Worm (Caenorhabditis elegans): ENCODE data around the gene cyn-13.
A peak's percentile ranks its signal among the peaks of the same experiment; 100 is the strongest.

The cyn-13 gene

ce11 chrIV:17121058-17121773 lies 4.8 kb upstream of the cyn-13 start:
- no peak for TF ChIP-seq cog-1 (tag; optimal IDR thresholded peaks at IDR 0.05)
- no peak for TF ChIP-seq tab-1 (GFP tag; IDR thresholded peaks at IDR 0.05)
- no peak for TF ChIP-seq T22C8.4 (GFP tag; IDR thresholded peaks at IDR 0.05)
- TF ChIP-seq ztf-23 (GFP tag; IDR thresholded peaks at IDR 0.05): no peak
- TF ChIP-seq med-1 (GFP tag; optimal IDR thresholded peaks at IDR 0.05; ENCODE audit: insufficient read depth): no peak

- peak; percentile 47; the same call in 1 of the 2 replicates for TF ChIP-seq T22C8.4 (GFP tag; IDR thresholded peaks at IDR 0.05)
- no peak for TF ChIP-seq med-1 (GFP tag; optimal IDR thresholded peaks at IDR 0.05; ENCODE audit: insufficient read depth)
These were observed 2.7 kb upstream of the cyn-13 start, which contains the start of gene itsn-1 for ce11 chrIV:17118987-17119732. TSS of gene itsn-1 (plus strand) at chrIV:17119682.

- TF ChIP-seq T22C8.4 (GFP tag; IDR thresholded peaks at IDR 0.05): no peak
- TF ChIP-seq flt-1 (GFP tag; IDR thresholded peaks at IDR 0.05): peak; percentile 25; the same call in 1 of the 2 replicates
These were observed 2.1 kb upstream of the cyn-13 start, which contains the start of gene uaf-2 for ce11 chrIV:17118585-17118984. TSS of gene uaf-2 (minus strand) at chrIV:17118767.

- 0 out of 2 replicates have a peak, but pooled peaks have one; percentile 51 for TF ChIP-seq tab-1 (GFP tag; IDR thresholded peaks at IDR 0.05)
- no peak for TF ChIP-seq cog-1 (tag; optimal IDR thresholded peaks at IDR 0.05)
These were observed 364 bp upstream of the cyn-13 start for ce11 chrIV:17116821-17117220.

ce11 chrIV:17111813-17112212 lies 4.6 kb downstream of the cyn-13 start, which contains the start of gene Y116A8C.33:
TSS of gene Y116A8C.33 (plus strand) at chrIV:17112113.
- TF ChIP-seq klf-2 (GFP tag; conservative IDR thresholded peaks at IDR 0.05): no peak
- no peak for TF ChIP-seq flt-1 (GFP tag; IDR thresholded peaks at IDR 0.05)
- TF ChIP-seq cog-1 (tag; optimal IDR thresholded peaks at IDR 0.05): no peak

ce11 chrIV:17110882-17111281 lies 5.6 kb downstream of the cyn-13 start, which contains the start of gene sfa-1:
TSS of gene sfa-1 (minus strand) at chrIV:17110982.
- no peak for TF ChIP-seq ztf-29 (GFP tag; IDR thresholded peaks at IDR 0.05)
- no peak for TF ChIP-seq med-1 (GFP tag; optimal IDR thresholded peaks at IDR 0.05; ENCODE audit: insufficient read depth)
- TF ChIP-seq cog-1 (tag; optimal IDR thresholded peaks at IDR 0.05): no peak
- no peak for TF ChIP-seq tab-1 (GFP tag; IDR thresholded peaks at IDR 0.05)
- TF ChIP-seq flt-1 (GFP tag; IDR thresholded peaks at IDR 0.05): no peak
- no peak for TF ChIP-seq ztf-23 (GFP tag; IDR thresholded peaks at IDR 0.05)
- TF ChIP-seq klf-2 (GFP tag; conservative IDR thresholded peaks at IDR 0.05): no peak
- no peak for TF ChIP-seq T22C8.4 (GFP tag; IDR thresholded peaks at IDR 0.05)
- no peak for TF ChIP-seq ref-1 (GFP tag; conservative IDR thresholded peaks at IDR 0.05)

- TF ChIP-seq tab-1 (GFP tag; IDR thresholded peaks at IDR 0.05): no peak
- no peak for TF ChIP-seq flt-1 (GFP tag; IDR thresholded peaks at IDR 0.05)
- no peak for TF ChIP-seq ztf-23 (GFP tag; IDR thresholded peaks at IDR 0.05)
- TF ChIP-seq T22C8.4 (GFP tag; IDR thresholded peaks at IDR 0.05): no peak
- no peak for TF ChIP-seq cog-1 (tag; optimal IDR thresholded peaks at IDR 0.05)
- no peak for TF ChIP-seq klf-2 (GFP tag; conservative IDR thresholded peaks at IDR 0.05)
- TF ChIP-seq med-1 (GFP tag; optimal IDR thresholded peaks at IDR 0.05; ENCODE audit: insufficient read depth): no peak
- no peak for TF ChIP-seq ref-1 (GFP tag; conservative IDR thresholded peaks at IDR 0.05)
- no peak for TF ChIP-seq ztf-29 (GFP tag; IDR thresholded peaks at IDR 0.05)
These were observed 7.0 kb downstream of the cyn-13 start for ce11 chrIV:17109436-17109835.

ce11 chrIV:17108805-17109204 lies 7.7 kb downstream of the cyn-13 start:
- TF ChIP-seq flt-1 (GFP tag; IDR thresholded peaks at IDR 0.05) (no peak), ztf-29 (GFP tag; IDR thresholded peaks at IDR 0.05) (no peak), med-1 (GFP tag; optimal IDR thresholded peaks at IDR 0.05; ENCODE audit: insufficient read depth) (no peak), cog-1 (tag; optimal IDR thresholded peaks at IDR 0.05) (no peak), T22C8.4 (GFP tag; IDR thresholded peaks at IDR 0.05) (no peak), ztf-23 (GFP tag; IDR thresholded peaks at IDR 0.05) (no peak), ref-1 (GFP tag; conservative IDR thresholded peaks at IDR 0.05) (no peak), klf-2 (GFP tag; conservative IDR thresholded peaks at IDR 0.05) (no peak), tab-1 (GFP tag; IDR thresholded peaks at IDR 0.05) (no peak)

ce11 chrIV:17108200-17108599 lies 8.3 kb downstream of the cyn-13 start:
- no peak for TF ChIP-seq med-1 (GFP tag; optimal IDR thresholded peaks at IDR 0.05; ENCODE audit: insufficient read depth)
- TF ChIP-seq tab-1 (GFP tag; IDR thresholded peaks at IDR 0.05): no peak
- no peak for TF ChIP-seq cog-1 (tag; optimal IDR thresholded peaks at IDR 0.05)
- 0 out of 2 replicates have a peak, but pooled peaks have one; percentile 33 for TF ChIP-seq ztf-23 (GFP tag; IDR thresholded peaks at IDR 0.05)
- TF ChIP-seq flt-1 (GFP tag; IDR thresholded peaks at IDR 0.05): peak; percentile 78
- TF ChIP-seq T22C8.4 (GFP tag; IDR thresholded peaks at IDR 0.05): peak; percentile 39; the same call in 1 of the 2 replicates
- 0 out of 2 replicates have a peak, but pooled peaks have one; percentile 51 for TF ChIP-seq klf-2 (GFP tag; conservative IDR thresholded peaks at IDR 0.05)
- TF ChIP-seq ztf-29 (GFP tag; IDR thresholded peaks at IDR 0.05): no peak
- no peak for TF ChIP-seq ref-1 (GFP tag; conservative IDR thresholded peaks at IDR 0.05)

ce11 chrIV:17105578-17105977 lies 10.9 kb downstream of the cyn-13 start:
- TF ChIP-seq T22C8.4 (GFP tag; IDR thresholded peaks at IDR 0.05) (no peak), cog-1 (tag; optimal IDR thresholded peaks at IDR 0.05) (no peak), klf-2 (GFP tag; conservative IDR thresholded peaks at IDR 0.05) (no peak), med-1 (GFP tag; optimal IDR thresholded peaks at IDR 0.05; ENCODE audit: insufficient read depth) (no peak), tab-1 (GFP tag; IDR thresholded peaks at IDR 0.05) (no peak), ztf-23 (GFP tag; IDR thresholded peaks at IDR 0.05) (no peak), ref-1 (GFP tag; conservative IDR thresholded peaks at IDR 0.05) (no peak), ztf-29 (GFP tag; IDR thresholded peaks at IDR 0.05) (no peak), flt-1 (GFP tag; IDR thresholded peaks at IDR 0.05) (no peak)
